Worm (Caenorhabditis elegans) whole organism, midembryonic: ENCODE results near the gene nsph-4.1.

Experiments used
- T22C8.4 ChIP-seq: fragments of 200-800 bp; sonication (Bioruptor generic); IDR thresholded peaks from 2 replicates; pipeline ENCODE4 v1.3.6; 2022; ENCODE audit warnings: missing genetic modification characterization, missing compliant biosample characterization
- cog-1 ChIP-seq: sonication (generic microtip); optimal IDR thresholded peaks from 2 replicates; lab custom pipeline; 2016; ENCODE audit warnings: missing genetic modification characterization, missing compliant biosample characterization
- flt-1 ChIP-seq: fragments of 200-800 bp; sonication (Bioruptor generic); IDR thresholded peaks from 2 replicates; pipeline ENCODE4 v1.3.6; 2022; ENCODE audit warnings: missing genetic modification characterization, missing compliant biosample characterization
- klf-2 ChIP-seq: fragments of 200-800 bp; sonication (Bioruptor generic); conservative IDR thresholded peaks from 2 replicates; pipeline ENCODE4 v1.3.6; 2022; ENCODE audit warnings: missing genetic modification reagents, missing genetic modification characterization, missing compliant biosample characterization
- ztf-23 ChIP-seq: fragments of 200-800 bp; sonication (Bioruptor generic); IDR thresholded peaks from 2 replicates; pipeline ENCODE4 v1.3.6; 2022; ENCODE audit warnings: missing genetic modification reagents, missing genetic modification characterization, missing compliant biosample characterization
- ztf-29 ChIP-seq: fragments of 200-800 bp; sonication (Bioruptor generic); IDR thresholded peaks from 2 replicates; pipeline ENCODE4 v1.3.6; 2022; ENCODE audit warnings: missing genetic modification reagents, missing genetic modification characterization, missing compliant biosample characterization

DNA sequence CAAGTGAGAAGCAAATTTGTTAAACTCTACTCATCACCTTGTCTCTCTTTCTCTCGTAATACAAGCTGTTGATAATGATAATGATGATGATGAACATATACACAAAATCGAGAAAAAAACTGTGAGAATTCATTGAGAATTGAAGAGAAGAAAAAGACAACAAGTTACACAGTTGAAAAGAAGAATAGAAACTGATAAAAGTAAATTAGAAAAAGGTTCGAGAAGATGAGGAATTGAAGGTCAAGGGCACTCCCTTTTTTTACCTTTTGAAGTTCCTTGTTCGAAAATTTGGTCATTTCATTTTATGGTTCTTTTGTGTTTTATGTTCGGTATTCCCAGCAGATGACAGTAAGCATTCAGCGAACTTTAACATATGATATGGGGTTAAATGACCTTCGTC lies 10.3 kb upstream of the nsph-4.1 start:
- TF ChIP-seq T22C8.4 (GFP tag; lab: Robert Waterston, UW) (no peak), cog-1 (no peak), klf-2 (no peak), ztf-23 (GFP tag; lab: Robert Waterston, UW) (no peak), flt-1 (GFP tag; lab: Robert Waterston, UW) (no peak), ztf-29 (GFP tag; lab: Robert Waterston, UW) (no peak)
